Worm (Caenorhabditis elegans) whole organism, L1 larva: Measurements from ENCODE around the gene srlf-27.

Experiments used
- aha-1 ChIP-seq: fragments of 150-350 bp; optimal IDR thresholded peaks from 2 replicates; lab custom pipeline; 2014; ENCODE audit warnings: missing biosample characterization, missing genetic modification characterization
- ceh-90 ChIP-seq: sonication (generic microtip); optimal IDR thresholded peaks from 2 replicates; lab custom pipeline; 2016; ENCODE audit warnings: missing genetic modification characterization, missing compliant biosample characterization
- dpl-1 ChIP-seq, 3 experiments: fragments of 150-350 bp in 2 of 3; sonication (generic microtip) in 1 of 3; optimal IDR thresholded peaks; 2 replicates each; lab custom pipeline; 2014 to 2017; ENCODE audit warnings: missing biosample characterization in 3 of 3, missing genetic modification characterization in 3 of 3, missing genetic modification reagents in 3 of 3
- elt-3 ChIP-seq, 6 experiments: fragments of 150-350 bp in 1 of 6; sonication (generic microtip); optimal IDR thresholded peaks; 2 replicates each; lab custom pipeline; 2017 to 2018; ENCODE audit warnings: missing biosample characterization in 6 of 6, missing genetic modification characterization in 6 of 6, inconsistent platforms in 1 of 6
- ets-5 ChIP-seq: fragments of 200-800 bp; sonication (Bioruptor generic); IDR thresholded peaks from 2 replicates; pipeline ENCODE4 v1.3.6; 2022; ENCODE audit warnings: missing genetic modification characterization, missing compliant biosample characterization
- lin-39 ChIP-seq: fragments of 150-350 bp; optimal IDR thresholded peaks from 2 replicates; lab custom pipeline; 2014; ENCODE audit warnings: missing biosample characterization, missing genetic modification reagents, missing genetic modification characterization
- unc-62 ChIP-seq: fragments of 150-350 bp; optimal IDR thresholded peaks from 2 replicates; lab custom pipeline; 2014; ENCODE audit warnings: missing biosample characterization, missing genetic modification reagents, missing genetic modification characterization
- unc-86 ChIP-seq: sonication (generic microtip); optimal IDR thresholded peaks from 2 replicates; lab custom pipeline; 2016; ENCODE audit warnings: missing genetic modification characterization, missing compliant biosample characterization
- zag-1 ChIP-seq: fragments of 150-350 bp; optimal IDR thresholded peaks from 2 replicates; lab custom pipeline; 2014; ENCODE audit warnings: missing biosample characterization, missing genetic modification characterization
- ztf-4 ChIP-seq: fragments of 150-350 bp; optimal IDR thresholded peaks from 2 replicates; lab custom pipeline; 2014; ENCODE audit warnings: missing biosample characterization, missing genetic modification characterization

- TF ChIP-seq ztf-4 (tag; lab: Kevin White, UChicago) (peak; percentile 71), unc-86 (tag; lab: Kevin White, UChicago) (no peak), ets-5 (GFP tag; lab: Robert Waterston, UW) (no peak), zag-1 (tag; lab: Kevin White, UChicago) (no peak), dpl-1 (GFP tag; optimal IDR thresholded peaks at IDR 0.05; lab: Kevin White, UChicago) (peak in 2 of 3 experiments; percentile 5 to 23), ceh-90 (tag; lab: Kevin White, UChicago) (no peak), unc-62 (GFP tag; lab: Kevin White, UChicago) (no peak), lin-39 (no peak), elt-3 (tag; optimal IDR thresholded peaks at IDR 0.05; lab: Kevin White, UChicago) (peak; percentile 94 to 99 (median 98)), aha-1 (tag; lab: Kevin White, UChicago) (no peak)
Measured at ce11 chrIV:14594249-14594648, 43.3 kb upstream of the srlf-27 start.
